Worm (Caenorhabditis elegans): ENCODE data around the gene ZK757.10.

DNA sequence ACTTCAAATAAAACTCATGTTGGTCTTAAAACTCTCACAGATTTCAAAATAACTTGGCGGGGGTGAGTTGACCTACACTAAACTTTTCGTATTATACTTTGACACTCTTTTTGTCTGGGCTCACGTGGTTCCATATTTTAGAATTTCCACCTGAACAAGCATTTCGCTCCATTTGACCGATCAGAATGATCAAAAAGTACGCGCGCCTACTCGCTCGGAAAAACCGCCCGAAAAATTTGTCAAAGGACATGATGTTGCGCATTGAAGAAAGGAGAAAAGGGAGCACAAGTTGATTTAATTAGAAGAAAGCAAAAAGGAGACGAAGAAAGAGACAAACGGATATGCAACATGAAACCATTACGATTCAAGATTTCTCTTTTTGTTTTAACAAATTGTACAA lies 9.3 kb downstream of the ZK757.10 start:
- no peak for TF ChIP-seq ets-4 (GFP tag; optimal IDR thresholded peaks at IDR 0.05)
- no peak for TF ChIP-seq F23B12.7 (tag; optimal IDR thresholded peaks at IDR 0.05; ENCODE audit: insufficient read depth)
- no peak for TF ChIP-seq ama-1 (optimal IDR thresholded peaks at IDR 0.05)
- TF ChIP-seq ama-1 (GFP tag; optimal IDR thresholded peaks at IDR 0.05): no peak
- TF ChIP-seq ekl-4 (GFP tag; IDR thresholded peaks at IDR 0.05): no peak
- no peak for TF ChIP-seq sea-2 (GFP tag; IDR thresholded peaks at IDR 0.05)
- no peak for TF ChIP-seq F57A8.1 (GFP tag; optimal IDR thresholded peaks at IDR 0.05)
- no peak for TF ChIP-seq lsy-27 (tag; optimal IDR thresholded peaks at IDR 0.05; ENCODE audit: borderline replicate concordance, insufficient read depth)
- TF ChIP-seq ztf-25 (GFP tag; IDR thresholded peaks at IDR 0.05): no peak
- no peak for TF ChIP-seq dpl-1 (GFP tag; optimal IDR thresholded peaks at IDR 0.05)
- no peak for TF ChIP-seq hmg-1.2 (GFP tag; IDR thresholded peaks at IDR 0.05)

Measured in whole organism, young adult.